Worm (Caenorhabditis elegans) whole organism, late embryonic: Measurements from ENCODE around the gene ilcr-2.
A peak's percentile ranks its signal among the peaks of the same experiment; 100 is the strongest.

Experiments
- gmeb-2 ChIP-seq: sonication (generic microtip); optimal IDR thresholded peaks from 2 replicates; lab custom pipeline; 2016; ENCODE audit warnings: missing genetic modification characterization, inconsistent platforms, missing compliant biosample characterization
- hlh-30 ChIP-seq: sonication (generic microtip); optimal IDR thresholded peaks from 2 replicates; lab custom pipeline; 2017; ENCODE audit warnings: antibody characterized with exemption, missing genetic modification characterization, missing compliant biosample characterization; ENCODE audit not compliant: insufficient read depth
- madf-2 ChIP-seq: sonication (generic microtip); optimal IDR thresholded peaks from 2 replicates; lab custom pipeline; 2017; ENCODE audit warnings: missing genetic modification characterization, missing compliant biosample characterization
- tbx-2 ChIP-seq: sonication (generic microtip); optimal IDR thresholded peaks from 2 replicates; lab custom pipeline; 2016; ENCODE audit warnings: missing genetic modification characterization, missing compliant biosample characterization
- zip-5 ChIP-seq: sonication (generic microtip); optimal IDR thresholded peaks from 2 replicates; lab custom pipeline; 2016; ENCODE audit warnings: missing genetic modification characterization, missing compliant biosample characterization

DNA sequence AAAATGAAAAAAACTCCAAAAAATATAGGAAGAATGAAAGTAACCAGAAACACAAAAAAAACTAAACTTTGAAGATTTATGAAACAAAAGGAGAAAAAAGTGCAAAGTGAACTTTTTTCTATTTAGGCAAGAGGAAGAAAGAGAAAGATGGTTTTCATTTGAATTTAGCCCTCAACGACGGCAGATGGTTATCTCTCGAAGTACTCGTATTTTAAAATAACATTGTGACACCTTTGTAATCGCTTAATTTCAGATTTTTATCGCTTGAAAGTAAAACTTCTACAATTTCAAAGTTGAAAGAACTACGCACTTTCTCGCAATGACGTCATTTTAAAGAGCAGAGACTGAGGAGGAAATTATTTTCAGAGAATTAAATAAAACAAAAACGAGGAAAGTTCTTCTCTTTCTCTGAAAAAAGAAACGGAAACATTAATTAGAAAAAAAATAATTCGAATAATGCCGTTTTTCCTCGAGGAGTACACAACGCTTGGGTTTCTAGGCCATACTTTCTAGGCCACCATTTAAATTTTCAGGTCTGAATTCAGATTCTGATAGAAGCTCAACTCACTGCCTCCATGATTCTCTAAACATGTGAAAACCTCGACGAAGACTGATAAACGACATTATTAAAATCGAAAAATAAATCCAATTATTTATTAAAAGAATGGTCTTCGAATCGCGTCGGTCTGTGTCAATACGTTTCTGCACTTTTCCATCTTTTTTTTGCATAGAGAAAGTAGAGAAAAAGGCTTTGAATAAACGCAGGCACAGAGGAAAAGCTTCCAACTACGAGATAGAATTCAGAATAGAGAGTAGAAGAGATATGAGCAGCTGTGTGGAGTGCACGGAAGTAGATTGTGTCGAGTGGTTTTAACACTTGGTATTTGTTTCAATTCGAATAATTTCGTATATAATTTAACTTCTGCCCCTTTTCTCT is 36.6 kb downstream of the ilcr-2 start:
- no peak for TF ChIP-seq zip-5 (tag; lab: Kevin White, UChicago)
- peak; percentile 33 for TF ChIP-seq tbx-2 (tag; lab: Kevin White, UChicago)
- no peak for TF ChIP-seq gmeb-2 (tag; lab: Kevin White, UChicago)
- TF ChIP-seq hlh-30 (tag; lab: Kevin White, UChicago) = no peak
- no peak for TF ChIP-seq madf-2 (tag; lab: Kevin White, UChicago)
